Worm (Caenorhabditis elegans) whole organism, young adult: ENCODE measurements around the gene M106.8.
A peak's percentile ranks its signal among the peaks of the same experiment; 100 is the strongest.

Source experiments
- Y79H2A.3 ChIP-seq: fragments of 200-800 bp; sonication (Bioruptor generic); conservative IDR thresholded peaks from 2 replicates; pipeline ENCODE4 v1.3.6; 2022; ENCODE audit warnings: missing genetic modification reagents, missing genetic modification characterization, missing compliant biosample characterization
- Y95B8A.8 ChIP-seq: fragments of 200-800 bp; sonication (Bioruptor generic); IDR thresholded peaks from 2 replicates; pipeline ENCODE4 v1.3.6; 2022; ENCODE audit warnings: missing genetic modification reagents, missing genetic modification characterization, missing compliant biosample characterization
- ama-1 ChIP-seq, 3 experiments: fragments of 150-350 bp in 1 of 3; sonication (generic microtip) in 2 of 3; optimal IDR thresholded peaks; 2 replicates each; lab custom pipeline; 2014 to 2018; ENCODE audit warnings: missing biosample characterization in 2 of 3, missing genetic modification characterization in 2 of 3, missing genetic modification reagents in 2 of 3
- egl-44 ChIP-seq: fragments of 200-800 bp; sonication (Bioruptor generic); IDR thresholded peaks from 2 replicates; pipeline ENCODE4 v1.3.6; 2022; ENCODE audit warnings: missing genetic modification reagents, missing genetic modification characterization, missing compliant biosample characterization
- him-1 ChIP-seq: sonication (generic microtip); optimal IDR thresholded peaks from 2 replicates; lab custom pipeline; 2016; ENCODE audit warnings: missing genotype, missing genetic modification reagents, missing genetic modification characterization, missing compliant biosample characterization
- madf-10 ChIP-seq: sonication (generic microtip); optimal IDR thresholded peaks from 2 replicates; lab custom pipeline; 2016; ENCODE audit warnings: mild to moderate bottlenecking, missing genetic modification characterization, missing compliant biosample characterization
- mes-4 ChIP-seq: sonication (generic microtip); optimal IDR thresholded peaks from 2 replicates; lab custom pipeline; 2016; ENCODE audit warnings: missing genotype, missing genetic modification characterization, missing compliant biosample characterization
- snpc-3.4 ChIP-seq: sonication (generic microtip); optimal IDR thresholded peaks from 2 replicates; lab custom pipeline; 2017; ENCODE audit warnings: missing genetic modification characterization, mild to moderate bottlenecking, missing compliant biosample characterization, antibody characterized with exemption, moderate library complexity, missing genotype, missing genetic modification reagents
- ztf-3 ChIP-seq: fragments of 200-800 bp; sonication (Bioruptor generic); optimal IDR thresholded peaks from 2 replicates; lab custom pipeline; 2018; ENCODE audit warnings: mild to moderate bottlenecking, missing genetic modification characterization, missing compliant biosample characterization

DNA sequence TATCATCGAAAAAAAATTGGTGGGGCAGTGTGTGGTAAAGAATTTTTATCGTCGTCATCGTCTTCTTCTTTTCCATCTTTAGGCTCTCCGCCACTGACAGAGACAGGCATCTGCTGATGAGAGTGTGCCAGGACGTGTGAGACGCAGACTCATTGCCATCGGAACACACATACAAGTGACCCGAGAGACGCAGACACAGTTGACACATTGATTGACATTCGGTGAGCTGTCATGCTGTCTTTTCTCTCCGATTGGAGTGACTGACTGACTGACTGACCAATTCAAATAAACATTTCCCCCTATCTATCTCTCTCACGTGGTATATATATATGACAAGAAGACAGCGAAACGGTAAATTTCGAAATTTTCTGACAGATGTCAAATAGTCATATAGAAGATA, 7.7 kb upstream of the M106.8 start:
- TF ChIP-seq madf-10, result peak; percentile 55
- no peak for TF ChIP-seq ama-1 (optimal IDR thresholded peaks at IDR 0.05; lab: Kevin White, UChicago)
- TF ChIP-seq ama-1 (GFP tag; optimal IDR thresholded peaks at IDR 0.05; lab: Kevin White, UChicago), result no peak
- TF ChIP-seq snpc-3.4 (tag; lab: Kevin White, UChicago), result no peak
- no peak for TF ChIP-seq Y79H2A.3 (GFP tag; lab: Robert Waterston, UW)
- no peak for TF ChIP-seq him-1 (tag; lab: Kevin White, UChicago)
- no peak for TF ChIP-seq Y95B8A.8 (GFP tag; lab: Robert Waterston, UW)
- TF ChIP-seq ztf-3 (GFP tag; lab: Kevin White, UChicago), result peak; percentile 63
- TF ChIP-seq egl-44 (GFP tag; lab: Robert Waterston, UW), result peak; percentile 74
- TF ChIP-seq mes-4 (tag; lab: Kevin White, UChicago), result no peak
